Fruit fly (Drosophila melanogaster): Measurements from ENCODE around the gene AstC-R1.

DNA sequence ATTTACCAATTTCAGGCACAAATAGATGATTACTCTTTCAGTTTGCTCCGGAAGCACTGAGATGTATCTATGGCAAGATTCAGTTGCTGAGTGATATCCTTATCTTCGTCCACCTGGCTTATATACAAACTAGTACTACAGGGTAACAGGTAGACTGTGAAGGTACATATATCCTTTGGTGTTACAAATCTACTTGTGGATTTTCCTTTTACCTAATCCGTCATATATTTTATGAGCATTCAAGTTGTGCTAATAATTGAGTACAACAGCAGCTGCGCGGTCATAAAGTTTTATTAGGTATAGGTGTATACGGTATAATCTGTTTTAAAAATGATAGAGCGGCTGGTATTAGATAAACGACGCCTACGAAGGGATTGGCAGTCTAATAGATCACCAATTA lies 33.6 kb downstream of the AstC-R1 start, which contains the start of gene term:
- TF ChIP-seq woc (GFP tag; optimal IDR thresholded peaks at IDR 0.05) (no peak), dmrt93B (GFP tag; optimal IDR thresholded peaks at IDR 0.05) (no peak), Vsx2 (GFP tag; optimal IDR thresholded peaks at IDR 0.05; ENCODE audit: partially characterized antibody) (no peak), CG9705 (GFP tag; optimal IDR thresholded peaks at IDR 0.05) (no peak), Rel (GFP tag; optimal IDR thresholded peaks at IDR 0.05) (no peak), Rel (tag; optimal IDR thresholded peaks at IDR 0.05) (no peak), Abd-B (GFP tag; optimal IDR thresholded peaks at IDR 0.05) (no peak), Dfd (GFP tag; optimal IDR thresholded peaks at IDR 0.05) (no peak), brk (GFP tag; optimal IDR thresholded peaks at IDR 0.05) (no peak), Sp1 (GFP tag; optimal IDR thresholded peaks at IDR 0.05) (no peak), Hr78 (GFP tag; optimal IDR thresholded peaks at IDR 0.05) (no peak), br (GFP tag; optimal IDR thresholded peaks at IDR 0.05) (no peak), Mio (GFP tag; optimal IDR thresholded peaks at IDR 0.05) (no peak), tai (GFP tag; optimal IDR thresholded peaks at IDR 0.05) (no peak), CG32264 (GFP tag; optimal IDR thresholded peaks at IDR 0.05) (no peak)

Measured in whole organism, wandering third instar larva.